Worm (Caenorhabditis elegans) whole organism, young adult: Measurements from ENCODE around the gene cka-2.

Experiments used
- F10E7.11 ChIP-seq: sonication (generic microtip); optimal IDR thresholded peaks from 2 replicates; lab custom pipeline; 2017; ENCODE audit warnings: mild to moderate bottlenecking, missing genetic modification characterization, moderate library complexity, missing compliant biosample characterization
- F23B12.7 ChIP-seq: sonication (generic microtip); optimal IDR thresholded peaks from 2 replicates; lab custom pipeline; 2017; ENCODE audit warnings: missing genetic modification characterization, mild to moderate bottlenecking, missing compliant biosample characterization, antibody characterized with exemption, moderate library complexity; ENCODE audit not compliant: insufficient read depth
- F52B5.7 ChIP-seq: sonication (generic microtip); optimal IDR thresholded peaks from 2 replicates; lab custom pipeline; 2016; ENCODE audit warnings: mild to moderate bottlenecking, missing genetic modification characterization, missing compliant biosample characterization
- K12H6.12 ChIP-seq: fragments of 200-800 bp; sonication (Bioruptor generic); optimal IDR thresholded peaks from 2 replicates; lab custom pipeline; 2018; ENCODE audit warnings: mild to moderate bottlenecking, missing genetic modification characterization, missing compliant biosample characterization
- T07F8.4 ChIP-seq: sonication (generic microtip); optimal IDR thresholded peaks from 2 replicates; lab custom pipeline; 2016; ENCODE audit warnings: mild to moderate bottlenecking, missing genetic modification characterization, moderate library complexity, missing compliant biosample characterization
- Y56A3A.18 ChIP-seq: fragments of 200-800 bp; sonication (Bioruptor generic); IDR thresholded peaks from 2 replicates; pipeline ENCODE4 v1.3.6; 2022; ENCODE audit warnings: missing genetic modification reagents, missing genetic modification characterization, missing compliant biosample characterization
- Y67H2A.10 ChIP-seq: fragments of 200-800 bp; sonication (Bioruptor generic); conservative IDR thresholded peaks from 2 replicates; pipeline ENCODE4 v1.3.6; 2022; ENCODE audit warnings: missing genetic modification reagents, missing genetic modification characterization, missing compliant biosample characterization
- Y79H2A.3 ChIP-seq: fragments of 200-800 bp; sonication (Bioruptor generic); conservative IDR thresholded peaks from 2 replicates; pipeline ENCODE4 v1.3.6; 2022; ENCODE audit warnings: missing genetic modification reagents, missing genetic modification characterization, missing compliant biosample characterization
- attf-5 ChIP-seq: fragments of 200-800 bp; sonication (Bioruptor generic); optimal IDR thresholded peaks from 2 replicates; lab custom pipeline; 2018; ENCODE audit warnings: mild to moderate bottlenecking, missing genetic modification characterization, missing compliant biosample characterization
- bed-1 ChIP-seq: fragments of 200-800 bp; sonication (Bioruptor generic); IDR thresholded peaks from 2 replicates; pipeline ENCODE4 v1.3.6; 2022; ENCODE audit warnings: missing genetic modification reagents, missing genetic modification characterization, missing compliant biosample characterization
- ceh-100 ChIP-seq: fragments of 200-800 bp; sonication (Bioruptor generic); IDR thresholded peaks from 2 replicates; pipeline ENCODE4 v1.3.6; 2022; ENCODE audit warnings: missing genetic modification reagents, missing genetic modification characterization, missing compliant biosample characterization
- ceh-58 ChIP-seq: fragments of 200-800 bp; sonication (Bioruptor generic); IDR thresholded peaks from 2 replicates; pipeline ENCODE4 v1.3.6; 2022; ENCODE audit warnings: missing genetic modification characterization, missing compliant biosample characterization
- chd-7 ChIP-seq: sonication (generic microtip); optimal IDR thresholded peaks from 2 replicates; lab custom pipeline; 2016; ENCODE audit warnings: mild to moderate bottlenecking, missing genetic modification characterization, moderate library complexity, missing compliant biosample characterization
- dox-1 ChIP-seq: fragments of 200-800 bp; sonication (Bioruptor generic); IDR thresholded peaks from 2 replicates; pipeline ENCODE4 v1.3.6; 2022; ENCODE audit warnings: missing genetic modification reagents, missing genetic modification characterization, missing compliant biosample characterization
- dpff-1 ChIP-seq: sonication (generic microtip); optimal IDR thresholded peaks from 2 replicates; lab custom pipeline; 2017; ENCODE audit warnings: mild to moderate bottlenecking, missing genetic modification characterization, missing compliant biosample characterization
- efl-1 ChIP-seq: fragments of 150-350 bp; optimal IDR thresholded peaks from 2 replicates; lab custom pipeline; 2014; ENCODE audit warnings: missing biosample characterization, missing genetic modification reagents, missing genetic modification characterization
- gei-17 ChIP-seq: fragments of 200-800 bp; sonication (Bioruptor generic); optimal IDR thresholded peaks from 2 replicates; lab custom pipeline; 2018; ENCODE audit warnings: mild to moderate bottlenecking, missing genetic modification characterization, missing compliant biosample characterization
- hlh-12 ChIP-seq: sonication (generic microtip); optimal IDR thresholded peaks from 2 replicates; lab custom pipeline; 2016; ENCODE audit warnings: missing genetic modification characterization, missing compliant biosample characterization
- hmg-1.2 ChIP-seq: fragments of 200-800 bp; sonication (Bioruptor generic); IDR thresholded peaks from 2 replicates; pipeline ENCODE4 v1.3.6; 2022; ENCODE audit warnings: missing genetic modification reagents, missing genetic modification characterization, missing compliant biosample characterization
- lag-1 ChIP-seq: fragments of 200-800 bp; sonication (Bioruptor generic); IDR thresholded peaks from 2 replicates; pipeline ENCODE4 v1.3.6; 2022; ENCODE audit warnings: missing genetic modification reagents, missing genetic modification characterization, missing compliant biosample characterization
- lin-26 ChIP-seq: fragments of 200-800 bp; sonication (Bioruptor generic); IDR thresholded peaks from 2 replicates; pipeline ENCODE4 v1.3.6; 2022; ENCODE audit warnings: missing genetic modification reagents, missing genetic modification characterization, missing compliant biosample characterization
- lin-35 ChIP-seq, 3 experiments: fragments of 150-350 bp in 2 of 3; sonication (generic microtip) in 1 of 3; optimal IDR thresholded peaks; 2 replicates each; lab custom pipeline; 2014 to 2018; ENCODE audit warnings: missing biosample characterization in 3 of 3, missing genetic modification characterization in 3 of 3, missing genetic modification reagents in 3 of 3
- lsl-1 ChIP-seq: fragments of 200-800 bp; sonication (Bioruptor generic); optimal IDR thresholded peaks from 2 replicates; lab custom pipeline; 2018; ENCODE audit warnings: mild to moderate bottlenecking, missing genetic modification characterization, moderate library complexity, missing compliant biosample characterization
- madf-6 ChIP-seq: fragments of 200-800 bp; sonication (Bioruptor generic); IDR thresholded peaks from 2 replicates; pipeline ENCODE4 v1.3.6; 2022; ENCODE audit warnings: missing genetic modification reagents, missing genetic modification characterization, missing compliant biosample characterization
- madf-8 ChIP-seq: fragments of 200-800 bp; sonication (Bioruptor generic); conservative IDR thresholded peaks from 2 replicates; pipeline ENCODE4 v1.3.6; 2022; ENCODE audit warnings: missing genetic modification reagents, missing genetic modification characterization, missing compliant biosample characterization
- mcd-1 ChIP-seq: fragments of 200-800 bp; sonication (Bioruptor generic); IDR thresholded peaks from 2 replicates; pipeline ENCODE4 v1.3.6; 2022; ENCODE audit warnings: missing genetic modification reagents, missing genetic modification characterization, missing compliant biosample characterization
- nhr-120 ChIP-seq: fragments of 200-800 bp; sonication (Bioruptor generic); IDR thresholded peaks from 2 replicates; pipeline ENCODE4 v1.3.6; 2022; ENCODE audit warnings: missing genetic modification characterization, missing compliant biosample characterization
- nhr-179 ChIP-seq: sonication (generic microtip); optimal IDR thresholded peaks from 2 replicates; lab custom pipeline; 2016; ENCODE audit warnings: mild to moderate bottlenecking, missing genetic modification characterization, missing compliant biosample characterization
- rec-8 ChIP-seq, 2 experiments: sonication (generic microtip); optimal IDR thresholded peaks; 2 replicates each; lab custom pipeline; 2016; ENCODE audit warnings: mild to moderate bottlenecking in 2 of 2, missing genetic modification characterization in 2 of 2, missing genetic modification reagents in 2 of 2, missing genotype in 2 of 2, missing biosample characterization in 1 of 2, missing compliant biosample characterization in 1 of 2, moderate library complexity in 1 of 2
- rpc-1 ChIP-seq, 2 experiments: fragments of 150-350 bp in 1 of 2; sonication (generic microtip) in 1 of 2; optimal IDR thresholded peaks; 2 replicates each; lab custom pipeline; 2014 to 2018; ENCODE audit warnings: missing biosample characterization in 1 of 2, missing genetic modification characterization in 1 of 2, missing genetic modification reagents in 1 of 2, missing genotype in 1 of 2
- sdz-38 ChIP-seq: sonication (generic microtip); optimal IDR thresholded peaks from 2 replicates; lab custom pipeline; 2016; ENCODE audit warnings: missing genotype, missing genetic modification characterization, missing compliant biosample characterization
- sea-2 ChIP-seq: fragments of 200-800 bp; sonication (Bioruptor generic); IDR thresholded peaks from 2 replicates; pipeline ENCODE4 v1.3.6; 2022; ENCODE audit warnings: missing genetic modification characterization, missing compliant biosample characterization
- snpc-3.4 ChIP-seq: sonication (generic microtip); optimal IDR thresholded peaks from 2 replicates; lab custom pipeline; 2017; ENCODE audit warnings: missing genetic modification characterization, mild to moderate bottlenecking, missing compliant biosample characterization, antibody characterized with exemption, moderate library complexity, missing genotype, missing genetic modification reagents
- tbx-9 ChIP-seq: sonication (generic microtip); optimal IDR thresholded peaks from 2 replicates; lab custom pipeline; 2016; ENCODE audit warnings: borderline replicate concordance, missing genetic modification characterization, inconsistent platforms, missing compliant biosample characterization
- tlf-1 ChIP-seq: fragments of 200-800 bp; sonication (Bioruptor generic); optimal IDR thresholded peaks from 2 replicates; lab custom pipeline; 2018; ENCODE audit warnings: mild to moderate bottlenecking, missing genetic modification characterization, missing compliant biosample characterization
- unc-62 ChIP-seq: fragments of 150-350 bp; optimal IDR thresholded peaks from 2 replicates; lab custom pipeline; 2014; ENCODE audit warnings: missing biosample characterization, missing genetic modification reagents, missing genetic modification characterization
- zfh-2 ChIP-seq: fragments of 200-800 bp; sonication (Bioruptor generic); conservative IDR thresholded peaks from 2 replicates; pipeline ENCODE4 v1.3.6; 2022; ENCODE audit warnings: missing genetic modification reagents, missing genetic modification characterization, missing compliant biosample characterization
- ztf-3 ChIP-seq: fragments of 200-800 bp; sonication (Bioruptor generic); optimal IDR thresholded peaks from 2 replicates; lab custom pipeline; 2018; ENCODE audit warnings: mild to moderate bottlenecking, missing genetic modification characterization, missing compliant biosample characterization

The cka-2 gene

ce11 chrX:4307559-4308005 is 21.7 kb downstream of the cka-2 start (continued):
- TF ChIP-seq ceh-58 (GFP tag; lab: Robert Waterston, UW) (no peak), sea-2 (no peak), rec-8 (tag; optimal IDR thresholded peaks at IDR 0.05; lab: Kevin White, UChicago) (no peak), gei-17 (GFP tag; lab: Kevin White, UChicago) (no peak), madf-6 (no peak), rpc-1 (optimal IDR thresholded peaks at IDR 0.05; lab: Kevin White, UChicago) (no peak), rpc-1 (tag; optimal IDR thresholded peaks at IDR 0.05; lab: Kevin White, UChicago) (no peak), attf-5 (GFP tag; lab: Kevin White, UChicago) (peak; percentile 39)

ce11 chrX:4311668-4312067 is 25.7 kb downstream of the cka-2 start, which contains the start of gene C52B9.8:
Gene C52B9.8 (minus strand): TSS chrX:4311768.
- TF ChIP-seq ceh-100 (GFP tag; lab: Robert Waterston, UW) = no peak
- no peak for TF ChIP-seq efl-1 (GFP tag; lab: Kevin White, UChicago)
- no peak for TF ChIP-seq lin-26 (GFP tag; lab: Robert Waterston, UW)
- no peak for TF ChIP-seq Y67H2A.10 (GFP tag; lab: Robert Waterston, UW)
- no peak for TF ChIP-seq sdz-38 (tag; lab: Kevin White, UChicago)
- TF ChIP-seq mcd-1 (GFP tag; lab: Robert Waterston, UW) = no peak
- no peak for TF ChIP-seq unc-62 (GFP tag; lab: Kevin White, UChicago)
- no peak for TF ChIP-seq sea-2
- TF ChIP-seq tlf-1 (GFP tag; lab: Kevin White, UChicago) = no peak
- no peak for TF ChIP-seq nhr-179 (tag; lab: Kevin White, UChicago)
- TF ChIP-seq dox-1 = no peak
- TF ChIP-seq lsl-1 = no peak
- no peak for TF ChIP-seq F10E7.11 (tag; lab: Kevin White, UChicago)
- TF ChIP-seq lin-35 (GFP tag; optimal IDR thresholded peaks at IDR 0.05; lab: Kevin White, UChicago) = no peak
- no peak for TF ChIP-seq dpff-1 (tag; lab: Kevin White, UChicago)
- TF ChIP-seq ztf-3 (GFP tag; lab: Kevin White, UChicago) = no peak
- TF ChIP-seq lag-1 = no peak
- no peak for TF ChIP-seq T07F8.4 (tag; lab: Kevin White, UChicago)

- TF ChIP-seq tbx-9 (tag; lab: Kevin White, UChicago) (no peak), F52B5.7 (no peak), bed-1 (GFP tag; lab: Robert Waterston, UW) (no peak), T07F8.4 (tag; lab: Kevin White, UChicago) (no peak), lsl-1 (no peak), snpc-3.4 (tag; lab: Kevin White, UChicago) (no peak), gei-17 (GFP tag; lab: Kevin White, UChicago) (no peak), rec-8 (tag; optimal IDR thresholded peaks at IDR 0.05; lab: Kevin White, UChicago) (no peak), madf-8 (GFP tag; lab: Robert Waterston, UW) (no peak), chd-7 (tag; lab: Kevin White, UChicago) (no peak), hmg-1.2 (GFP tag; lab: Robert Waterston, UW) (no peak), hlh-12 (tag; lab: Kevin White, UChicago) (no peak), Y79H2A.3 (GFP tag; lab: Robert Waterston, UW) (no peak), K12H6.12 (tag; lab: Kevin White, UChicago) (no peak), F23B12.7 (no peak), nhr-120 (no peak), nhr-179 (tag; lab: Kevin White, UChicago) (no peak), zfh-2 (no peak), Y56A3A.18 (GFP tag; lab: Robert Waterston, UW) (no peak)
Measured at ce11 chrX:4314939-4315338, 29.0 kb downstream of the cka-2 start.
